Worm (Caenorhabditis elegans) whole organism, mixed stage, embryonic: ENCODE results near the gene hpx-2.

Source experiments
- bed-3 ChIP-seq: fragments of 200-800 bp; sonication (Bioruptor generic); optimal IDR thresholded peaks from 3 replicates; lab custom pipeline; 2018; ENCODE audit warnings: mild to moderate bottlenecking, missing genetic modification characterization, moderate library complexity, missing compliant biosample characterization
- blmp-1 ChIP-seq: fragments of 150-350 bp; optimal IDR thresholded peaks from 2 replicates; lab custom pipeline; 2014; ENCODE audit warnings: missing biosample characterization, missing genetic modification characterization
- cnd-1 ChIP-seq: fragments of 200-800 bp; sonication (Bioruptor generic); optimal IDR thresholded peaks from 2 replicates; lab custom pipeline; 2018; ENCODE audit warnings: mild to moderate bottlenecking, missing genetic modification characterization, missing compliant biosample characterization
- drap-1 ChIP-seq: fragments of 200-800 bp; sonication (Bioruptor generic); optimal IDR thresholded peaks from 3 replicates; lab custom pipeline; 2018; ENCODE audit warnings: mild to moderate bottlenecking, missing genetic modification characterization, missing compliant biosample characterization
- flh-1 ChIP-seq: fragments of 200-800 bp; sonication (Bioruptor generic); optimal IDR thresholded peaks from 2 replicates; lab custom pipeline; 2018; ENCODE audit warnings: mild to moderate bottlenecking, missing genetic modification characterization, moderate library complexity, missing compliant biosample characterization
- lsy-2 ChIP-seq: fragments of 150-350 bp; optimal IDR thresholded peaks from 2 replicates; lab custom pipeline; 2014; ENCODE audit warnings: missing biosample characterization, missing genetic modification characterization
- mab-5 ChIP-seq: fragments of 150-350 bp; optimal IDR thresholded peaks from 2 replicates; lab custom pipeline; 2014; ENCODE audit warnings: missing biosample characterization, missing genetic modification characterization
- snpc-4 ChIP-seq: fragments of 150-350 bp; optimal IDR thresholded peaks from 2 replicates; lab custom pipeline; 2014; ENCODE audit warnings: missing biosample characterization, missing genetic modification characterization
- unc-39 ChIP-seq: fragments of 150-350 bp; optimal IDR thresholded peaks from 2 replicates; lab custom pipeline; 2014; ENCODE audit warnings: missing biosample characterization, missing genetic modification characterization
- unc-62 ChIP-seq: fragments of 150-350 bp; optimal IDR thresholded peaks from 2 replicates; lab custom pipeline; 2014; ENCODE audit warnings: missing biosample characterization, missing genetic modification reagents, missing genetic modification characterization

- TF ChIP-seq unc-39 (tag; lab: Kevin White, UChicago): no peak
- TF ChIP-seq flh-1: no peak
- no peak for TF ChIP-seq cnd-1 (tag; lab: Kevin White, UChicago)
- no peak for TF ChIP-seq snpc-4
- no peak for TF ChIP-seq unc-62
- no peak for TF ChIP-seq drap-1 (GFP tag; lab: Kevin White, UChicago)
- no peak for TF ChIP-seq lsy-2 (tag; lab: Kevin White, UChicago)
- TF ChIP-seq bed-3 (GFP tag; lab: Kevin White, UChicago): no peak
- no peak for TF ChIP-seq blmp-1 (tag; lab: Kevin White, UChicago)
- no peak for TF ChIP-seq mab-5
These were observed 10.8 kb upstream of the hpx-2 start, which contains the start of gene F55B12.10 for ce11 chrV:13839433-13839832.
